Worm (Caenorhabditis elegans): Measurements from ENCODE around the gene Y59E9AL.4.
"Not testable (repeated sequence)": the region's sequence is repeated elsewhere in the genome, so short reads cannot be mapped to it uniquely, and the experiment has no call there.

The Y59E9AL.4 gene

DNA sequence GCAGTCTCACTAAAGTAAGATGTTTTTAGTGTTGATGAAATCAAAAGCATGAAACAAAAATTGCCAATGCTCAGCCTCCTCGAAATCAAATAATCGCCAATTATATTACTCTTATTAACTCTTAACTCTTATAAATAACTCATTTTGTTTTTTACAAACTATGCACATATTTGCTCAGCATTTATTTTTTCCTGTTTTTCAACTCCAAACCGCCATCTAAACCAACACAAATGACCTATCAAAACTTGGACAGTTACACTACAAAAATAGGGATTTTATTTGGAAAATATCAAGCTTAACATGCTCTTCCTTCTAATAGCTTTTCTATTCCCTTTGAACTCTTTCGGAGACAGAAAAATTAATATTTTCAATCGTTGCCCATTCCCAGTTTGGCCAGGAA is 13.6 kb upstream of the Y59E9AL.4 start, which contains the start of gene thn-6:
thn-6 (plus strand) TSS at position 301 of the 400 bp plus-strand sequence.
- TF ChIP-seq dsc-1 (tag; optimal IDR thresholded peaks at IDR 0.05) (no peak), pqm-1 (tag; optimal IDR thresholded peaks at IDR 0.05) (no peak), lin-35 (GFP tag; optimal IDR thresholded peaks at IDR 0.05) (no peak), fkh-8 (tag; optimal IDR thresholded peaks at IDR 0.05) (no peak), ceh-82 (tag; optimal IDR thresholded peaks at IDR 0.05) (no peak), mab-9 (GFP tag; IDR thresholded peaks at IDR 0.05) (no peak), C16A3.4 (tag; optimal IDR thresholded peaks at IDR 0.05) (no peak), zip-4 (GFP tag; optimal IDR thresholded peaks at IDR 0.05) (no peak), nhr-90 (tag; optimal IDR thresholded peaks at IDR 0.05; ENCODE audit: poor library complexity) (no peak), ceh-88 (GFP tag; IDR thresholded peaks at IDR 0.05) (no peak), zag-1 (tag; optimal IDR thresholded peaks at IDR 0.05) (no peak), pag-3 (tag; optimal IDR thresholded peaks at IDR 0.05; ENCODE audit: borderline replicate concordance, insufficient read depth) (no peak), hpl-2 (GFP tag; optimal IDR thresholded peaks at IDR 0.05) (no peak), isw-1 (GFP tag; IDR thresholded peaks at IDR 0.05) (no peak), lin-39 (tag; optimal IDR thresholded peaks at IDR 0.05) (no peak), lin-13 (GFP tag; optimal IDR thresholded peaks at IDR 0.05) (no peak), unc-86 (tag; optimal IDR thresholded peaks at IDR 0.05) (no peak), egl-27 (tag; optimal IDR thresholded peaks at IDR 0.05) (no peak)

DNA sequence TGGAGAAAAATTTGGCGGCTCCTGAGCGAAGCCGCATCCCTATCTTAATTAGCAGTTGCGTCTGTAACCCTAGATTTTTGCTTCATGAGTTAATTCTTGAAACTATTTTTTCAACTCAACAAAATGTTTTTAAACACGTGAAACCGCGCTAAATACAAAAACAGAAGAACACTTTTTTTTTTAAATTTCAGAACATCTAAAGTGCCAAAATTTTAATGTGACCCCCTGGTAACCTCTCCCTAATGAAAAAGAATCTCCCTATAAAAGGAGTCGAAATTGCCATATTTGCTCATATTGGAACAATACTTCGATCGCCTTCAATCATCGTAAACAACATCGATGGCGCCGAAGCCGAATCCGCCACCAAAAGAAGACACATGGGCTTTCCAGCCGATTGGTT is 11.6 kb upstream of the Y59E9AL.4 start, which contains the start of gene nsph-4.1:
nsph-4.1 (plus strand) TSS at position 301 of the 400 bp plus-strand sequence.
- not testable (repeated sequence) for TF ChIP-seq ets-5 (GFP tag; IDR thresholded peaks at IDR 0.05); Y116A8C.19 (tag; optimal IDR thresholded peaks at IDR 0.05; ENCODE audit: borderline replicate concordance); unc-30 (tag; optimal IDR thresholded peaks at IDR 0.05)

DNA sequence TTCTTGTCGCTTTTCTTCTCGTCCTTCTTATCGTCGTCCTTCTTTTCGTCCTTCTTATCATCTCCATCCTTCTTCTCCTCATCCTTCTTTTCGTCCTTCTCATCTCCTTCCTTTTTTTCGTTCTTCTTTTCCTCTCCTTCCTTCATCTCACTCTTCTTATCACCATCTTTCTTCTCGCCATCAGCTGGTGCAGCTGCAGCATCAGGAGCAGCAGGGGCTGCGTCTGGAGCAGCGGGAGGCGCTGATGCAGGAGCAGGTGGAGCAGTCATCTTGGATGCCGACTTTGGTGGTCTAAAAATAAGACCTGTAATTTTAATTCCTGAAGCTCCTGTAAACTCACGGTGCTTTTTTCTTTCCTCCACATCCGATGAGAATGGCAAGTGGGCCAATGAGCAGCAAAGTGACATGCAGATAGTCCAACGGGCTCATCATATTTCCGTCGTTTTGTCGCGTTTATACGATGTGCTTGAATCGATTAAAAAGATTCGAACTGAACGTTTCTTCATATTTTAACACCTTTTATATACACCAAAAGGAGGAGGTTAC is 10.4 kb upstream of the Y59E9AL.4 start, which contains the start of gene cylc-1:
cylc-1 (minus strand) TSS at position 496 of the 546 bp plus-strand sequence.
- TF ChIP-seq Y116A8C.19 (tag; optimal IDR thresholded peaks at IDR 0.05; ENCODE audit: borderline replicate concordance); ceh-90 (tag; optimal IDR thresholded peaks at IDR 0.05); fkh-10 (GFP tag; optimal IDR thresholded peaks at IDR 0.05): not testable (repeated sequence)

DNA sequence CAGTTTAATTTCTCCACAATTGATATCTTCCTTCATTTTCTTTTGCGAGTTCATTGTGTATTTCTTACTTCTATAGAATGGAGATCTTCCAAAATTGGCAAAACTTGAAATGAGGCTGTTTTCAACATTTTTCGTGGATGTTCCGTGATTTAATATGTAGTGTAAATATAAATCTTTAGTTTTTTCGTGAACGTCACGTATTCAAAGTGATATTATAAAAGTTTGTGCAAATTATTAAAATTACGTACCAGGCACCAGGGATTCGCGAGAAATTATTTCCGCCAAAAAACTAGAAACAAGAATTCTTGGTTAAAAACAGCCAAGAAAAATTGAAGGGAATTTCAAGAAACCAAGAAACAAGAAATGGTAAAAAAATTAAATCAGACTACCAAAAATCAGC is 9.2 kb upstream of the Y59E9AL.4 start, which contains the start of gene Y59E9AL.8:
Y59E9AL.8 (minus strand) TSS at position 101 of the 400 bp plus-strand sequence.
- TF ChIP-seq Y116A8C.19 (tag; optimal IDR thresholded peaks at IDR 0.05; ENCODE audit: borderline replicate concordance) (no peak), ztf-4 (tag; optimal IDR thresholded peaks at IDR 0.05) (no peak), snpc-4 (tag; optimal IDR thresholded peaks at IDR 0.05) (no peak), nhr-90 (tag; optimal IDR thresholded peaks at IDR 0.05; ENCODE audit: poor library complexity) (no peak), egl-13 (tag; optimal IDR thresholded peaks at IDR 0.05) (no peak), tlp-1 (tag; optimal IDR thresholded peaks at IDR 0.05) (no peak), unc-130 (tag; optimal IDR thresholded peaks at IDR 0.05) (no peak), elt-2 (tag; optimal IDR thresholded peaks at IDR 0.05) (no peak), isw-1 (GFP tag; IDR thresholded peaks at IDR 0.05) (no peak), skn-1 (tag; optimal IDR thresholded peaks at IDR 0.05) (no peak), nhr-28 (tag; optimal IDR thresholded peaks at IDR 0.05) (no peak), ets-5 (GFP tag; IDR thresholded peaks at IDR 0.05) (no peak)

DNA sequence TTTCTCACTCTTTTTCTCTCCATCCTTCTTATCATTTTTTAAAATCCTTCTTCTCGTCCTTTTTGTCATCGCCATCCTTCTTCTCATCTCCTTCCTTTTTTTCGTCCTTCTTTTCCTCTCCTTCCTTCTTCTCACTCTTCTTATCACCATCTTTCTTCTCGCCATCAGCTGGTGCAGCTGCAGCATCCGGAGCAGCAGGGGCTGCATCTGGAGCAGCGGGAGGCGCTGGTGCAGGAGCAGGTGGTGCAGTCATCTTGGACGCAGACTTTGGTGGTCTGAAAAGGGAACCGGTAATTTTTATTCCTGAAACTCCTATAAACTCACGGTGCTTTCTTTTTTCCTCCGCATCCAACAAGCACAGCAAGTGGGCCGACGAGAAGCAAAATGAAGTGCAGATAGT is 6.7 kb upstream of the Y59E9AL.4 start:
- TF ChIP-seq tlp-1 (tag; optimal IDR thresholded peaks at IDR 0.05) (no peak), unc-30 (tag; optimal IDR thresholded peaks at IDR 0.05) (no peak), ces-1 (GFP tag; optimal IDR thresholded peaks at IDR 0.05) (no peak), snu-23 (GFP tag; optimal IDR thresholded peaks at IDR 0.05) (no peak), C04F5.9 (tag; optimal IDR thresholded peaks at IDR 0.05) (no peak), efl-1 (optimal IDR thresholded peaks at IDR 0.05) (no peak), efl-1 (GFP tag; optimal IDR thresholded peaks at IDR 0.05 in 1 of 2) (no peak), nhr-19 (GFP tag; conservative IDR thresholded peaks at IDR 0.05) (no peak), lin-14 (GFP tag; optimal IDR thresholded peaks at IDR 0.05) (no peak), nhr-84 (tag; optimal IDR thresholded peaks at IDR 0.05) (no peak), ama-1 (optimal IDR thresholded peaks at IDR 0.05) (no peak), nhr-76 (tag; optimal IDR thresholded peaks at IDR 0.05) (no peak), alr-1 (tag; optimal IDR thresholded peaks at IDR 0.05; ENCODE audit: borderline replicate concordance) (no peak), skn-1 (tag; optimal IDR thresholded peaks at IDR 0.05) (no peak), nhr-77 (tag; optimal IDR thresholded peaks at IDR 0.05) (no peak), mab-9 (GFP tag; IDR thresholded peaks at IDR 0.05) (no peak), aha-1 (tag; optimal IDR thresholded peaks at IDR 0.05) (no peak), C34B4.2 (tag; optimal IDR thresholded peaks at IDR 0.05) (no peak)
